Fruit fly (Drosophila melanogaster): ENCODE measurements around the gene CG2854.

CG2854 gene

DNA sequence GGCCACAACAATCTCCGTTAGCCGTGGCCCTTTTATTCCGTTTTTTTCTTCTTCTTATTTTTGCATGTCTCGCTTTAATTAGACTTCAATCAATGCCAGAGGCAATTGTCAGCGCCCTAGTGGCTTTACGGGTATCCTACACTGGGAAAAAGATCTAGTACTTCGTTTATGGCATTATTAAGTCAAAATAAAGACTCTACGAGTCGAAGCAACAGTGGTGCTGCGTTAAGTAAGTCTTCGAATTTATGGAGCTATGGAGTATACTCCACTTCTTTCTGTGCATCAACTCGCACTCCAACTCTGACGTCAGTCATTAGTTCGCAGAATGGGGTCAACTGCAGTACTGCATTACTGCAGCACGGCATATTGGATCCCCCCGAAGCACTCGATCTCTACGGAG, 29.5 kb downstream of the CG2854 start (continued):
- TF ChIP-seq Ets21C (GFP tag; optimal IDR thresholded peaks at IDR 0.05) (no peak), CG11294 (GFP tag; IDR thresholded peaks at IDR 0.05) (0 out of 2 replicates have a peak, but pooled peaks have one; percentile 18), CG10669 (GFP tag; optimal IDR thresholded peaks at IDR 0.05) (peak; percentile 2), achi (GFP tag; optimal IDR thresholded peaks at IDR 0.05) (peak; percentile 15), CG8119 (GFP tag; IDR thresholded peaks at IDR 0.05) (0 out of 3 replicates have a peak, but pooled peaks have one; percentile 37), CG15336 (GFP tag; IDR thresholded peaks at IDR 0.05) (peak; percentile 47; the same call in 1 of the 2 replicates), CG11762 (GFP tag; optimal IDR thresholded peaks at IDR 0.05; ENCODE audit: insufficient read depth) (peak; percentile 20), cyc (GFP tag; optimal IDR thresholded peaks at IDR 0.05) (no peak), Smox (GFP tag; optimal IDR thresholded peaks at IDR 0.05) (no peak)

DNA sequence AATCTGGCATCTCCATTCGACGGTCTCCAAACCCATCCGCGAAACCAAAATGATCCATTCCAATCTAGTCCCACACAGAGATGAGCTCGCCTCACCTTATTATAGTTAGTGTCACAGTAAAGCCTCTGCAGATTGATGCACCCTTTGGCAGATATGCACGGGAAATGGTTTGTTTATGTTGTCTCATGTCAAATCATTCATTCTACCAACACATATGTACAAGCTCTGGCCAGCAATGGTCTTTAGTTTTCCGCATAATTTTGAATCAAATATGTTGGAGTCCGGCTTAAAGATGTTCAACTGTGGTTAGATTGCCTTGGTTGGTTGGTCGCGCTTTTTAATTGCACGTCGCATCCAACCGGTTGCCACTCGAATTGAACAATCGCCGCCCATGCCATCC, 31.3 kb downstream of the CG2854 start:
- TF ChIP-seq CG32006 (GFP tag; optimal IDR thresholded peaks at IDR 0.05) (peak; percentile 78), Hr39 (GFP tag; optimal IDR thresholded peaks at IDR 0.05) (peak; percentile 38), Eip78C (GFP tag) (peak; percentile 93), spab (GFP tag; optimal IDR thresholded peaks at IDR 0.05) (no peak), CG6276 (GFP tag; optimal IDR thresholded peaks at IDR 0.05) (no peak), fd59A (GFP tag; optimal IDR thresholded peaks at IDR 0.05) (peak; percentile 61), Ets96B (tag; optimal IDR thresholded peaks at IDR 0.05) (no peak), Hr4 (GFP tag; optimal IDR thresholded peaks at IDR 0.05) (peak; percentile 70), Sox14 (GFP tag; optimal IDR thresholded peaks at IDR 0.05) (peak; percentile 66), CG6792 (GFP tag; optimal IDR thresholded peaks at IDR 0.05) (peak; percentile 73), fkh (GFP tag; optimal IDR thresholded peaks at IDR 0.05) (no peak), CG1621 (tag; optimal IDR thresholded peaks at IDR 0.05) (peak; percentile 41), ss (GFP tag; optimal IDR thresholded peaks at IDR 0.05) (peak; percentile 31 to 64), Lpt (GFP tag; optimal IDR thresholded peaks at IDR 0.05) (peak; percentile 45), achi (GFP tag; optimal IDR thresholded peaks at IDR 0.05) (peak; percentile 61), salr (GFP tag; optimal IDR thresholded peaks at IDR 0.05) (peak; percentile 4 to 50), acj6 (GFP tag; optimal IDR thresholded peaks at IDR 0.05) (peak; percentile 72), Sox15 (GFP tag; optimal IDR thresholded peaks at IDR 0.05) (peak; percentile 35), CG6808 (GFP tag; optimal IDR thresholded peaks at IDR 0.05) (no peak), CG7368 (GFP tag; optimal IDR thresholded peaks at IDR 0.05) (peak; percentile 12), cyc (GFP tag; optimal IDR thresholded peaks at IDR 0.05) (no peak), CG11294 (GFP tag; IDR thresholded peaks at IDR 0.05) (0 out of 2 replicates have a peak, but pooled peaks have one; percentile 40), eg (GFP tag; IDR thresholded peaks at IDR 0.05) (peak; percentile 63; the same call in 1 of the 3 replicates), vri (GFP tag; optimal IDR thresholded peaks at IDR 0.05) (no peak), svp (GFP tag) (peak; percentile 40), CG11902 (GFP tag; optimal IDR thresholded peaks at IDR 0.05) (no peak), esn (GFP tag; optimal IDR thresholded peaks at IDR 0.05) (peak; percentile 16), pdm3 (GFP tag; optimal IDR thresholded peaks at IDR 0.05) (peak; percentile 79), lz (GFP tag; optimal IDR thresholded peaks at IDR 0.05) (peak; percentile 30), dsx (GFP tag; optimal IDR thresholded peaks at IDR 0.05; ENCODE audit: poor library complexity, severe bottlenecking) (peak; percentile 65), Eip93F (GFP tag; optimal IDR thresholded peaks at IDR 0.05) (no peak), Smox (GFP tag; optimal IDR thresholded peaks at IDR 0.05) (no peak), dac (GFP tag; optimal IDR thresholded peaks at IDR 0.05) (peak; percentile 6), OdsH (GFP tag; optimal IDR thresholded peaks at IDR 0.05) (peak; percentile 71), Blimp-1 (GFP tag; optimal IDR thresholded peaks at IDR 0.05) (no peak), Eip75B (GFP tag; optimal IDR thresholded peaks at IDR 0.05) (peak; percentile 61), Met (GFP tag; optimal IDR thresholded peaks at IDR 0.05) (peak; percentile 19), Gug (GFP tag; IDR thresholded peaks at IDR 0.05) (peak; percentile 42), CG10631 (GFP tag; optimal IDR thresholded peaks at IDR 0.05) (peak; percentile 63), CG3032 (tag; optimal IDR thresholded peaks at IDR 0.05) (peak; percentile 57), CG15336 (GFP tag; IDR thresholded peaks at IDR 0.05) (peak; percentile 77), topi (GFP tag; optimal IDR thresholded peaks at IDR 0.05) (no peak), CG4318 (GFP tag; optimal IDR thresholded peaks at IDR 0.05) (peak; percentile 61), fd85E (GFP tag; optimal IDR thresholded peaks at IDR 0.05) (no peak), CG3919 (GFP tag; optimal IDR thresholded peaks at IDR 0.05) (no peak)
